Worm (Caenorhabditis elegans) whole organism, L2 larva: Measurements from ENCODE around the gene Y75B12B.10.
"Not testable (repeated sequence)": the region's sequence is repeated elsewhere in the genome, so short reads cannot be mapped to it uniquely, and the experiment has no call there.

Experiments
- F13H6.1 ChIP-seq: sonication (generic microtip); optimal IDR thresholded peaks from 2 replicates; lab custom pipeline; 2016; ENCODE audit warnings: missing genetic modification characterization, missing compliant biosample characterization
- elt-3 ChIP-seq: sonication (generic microtip); optimal IDR thresholded peaks from 2 replicates; lab custom pipeline; 2017; ENCODE audit warnings: missing biosample characterization, missing genetic modification characterization
- fos-1 ChIP-seq: fragments of 150-350 bp; optimal IDR thresholded peaks from 2 replicates; lab custom pipeline; 2014; ENCODE audit warnings: missing biosample characterization, missing genetic modification characterization
- mab-5 ChIP-seq: fragments of 150-350 bp; optimal IDR thresholded peaks from 2 replicates; lab custom pipeline; 2014; ENCODE audit warnings: missing biosample characterization, missing genetic modification characterization
- nhr-11 ChIP-seq: fragments of 150-350 bp; optimal IDR thresholded peaks from 2 replicates; lab custom pipeline; 2014; ENCODE audit warnings: missing biosample characterization, missing genetic modification characterization
- nhr-21 ChIP-seq: fragments of 150-350 bp; optimal IDR thresholded peaks from 2 replicates; lab custom pipeline; 2014; ENCODE audit warnings: missing biosample characterization, missing genetic modification characterization
- snpc-4 ChIP-seq: fragments of 150-350 bp; optimal IDR thresholded peaks from 2 replicates; lab custom pipeline; 2014; ENCODE audit warnings: missing biosample characterization, missing genetic modification characterization
- unc-39 ChIP-seq: fragments of 150-350 bp; optimal IDR thresholded peaks from 2 replicates; lab custom pipeline; 2014; ENCODE audit warnings: missing biosample characterization, missing genetic modification characterization
- ztf-1 ChIP-seq: fragments of 200-800 bp; sonication (Bioruptor generic); conservative IDR thresholded peaks from 2 replicates; pipeline ENCODE4 v1.3.6; 2022; ENCODE audit warnings: missing genetic modification characterization, missing compliant biosample characterization
- ztf-11 ChIP-seq: sonication (generic microtip); optimal IDR thresholded peaks from 2 replicates; lab custom pipeline; 2017; ENCODE audit warnings: missing biosample characterization, missing genetic modification characterization

ce11 chrV:15215175-15215574 lies 15.3 kb downstream of the Y75B12B.10 start, which contains the start of gene sri-26:
- not testable (repeated sequence) for TF ChIP-seq snpc-4 (tag; lab: Kevin White, UChicago); unc-39 (tag; lab: Kevin White, UChicago); F13H6.1; mab-5; ztf-11; nhr-11 (tag; lab: Kevin White, UChicago); nhr-21 (tag; lab: Kevin White, UChicago); elt-3 (tag; lab: Kevin White, UChicago); ztf-1 (GFP tag; lab: Robert Waterston, UW); fos-1
